Fruit fly (Drosophila melanogaster): ENCODE results near the gene dsb.

dsb gene

dm6 chr3L:1884652-1885051 is 25.3 kb downstream of the dsb start, which contains the start of gene Aprt (continued):
- TF ChIP-seq vnd (GFP tag; IDR thresholded peaks at IDR 0.05; ENCODE audit: partially characterized antibody), result no peak
- no peak for TF ChIP-seq pho (GFP tag; optimal IDR thresholded peaks at IDR 0.05)
- peak; percentile 12 for TF ChIP-seq stwl (tag; optimal IDR thresholded peaks at IDR 0.05)
- no peak for TF ChIP-seq Blimp-1 (GFP tag; optimal IDR thresholded peaks at IDR 0.05)
- TF ChIP-seq Hr51 (GFP tag; optimal IDR thresholded peaks at IDR 0.05), result peak in 1 of 2 experiments; percentile 0
- TF ChIP-seq Sox100B (GFP tag; optimal IDR thresholded peaks at IDR 0.05), result no peak
- no peak for TF ChIP-seq Ptx1 (GFP tag; IDR thresholded peaks at IDR 0.05)
- no peak for TF ChIP-seq Dbx (GFP tag; IDR thresholded peaks at IDR 0.05)
- no peak for TF ChIP-seq tio (GFP tag; optimal IDR thresholded peaks at IDR 0.05)
- peak; percentile 68; the same call in 2 of the 3 replicates for TF ChIP-seq CG6791 (GFP tag; IDR thresholded peaks at IDR 0.05; ENCODE audit: partially characterized antibody)
- TF ChIP-seq nau (GFP tag; optimal IDR thresholded peaks at IDR 0.05), result no peak
- peak; percentile 85 for TF ChIP-seq sna (GFP tag; IDR thresholded peaks at IDR 0.05; ENCODE audit: partially characterized antibody)
- no peak for TF ChIP-seq p53 (GFP tag; optimal IDR thresholded peaks at IDR 0.05)
- TF ChIP-seq CG12942 (GFP tag; optimal IDR thresholded peaks at IDR 0.05), result no peak
- TF ChIP-seq br (optimal IDR thresholded peaks at IDR 0.05), result no peak
- TF ChIP-seq E2f2 (GFP tag; IDR thresholded peaks at IDR 0.05), result peak; percentile 96
- no peak for TF ChIP-seq Fer2 (tag; optimal IDR thresholded peaks at IDR 0.05)
- TF ChIP-seq Eip74EF (GFP tag; optimal IDR thresholded peaks at IDR 0.05), result peak in 1 of 2 experiments; percentile 10
- TF ChIP-seq ems (GFP tag; optimal IDR thresholded peaks at IDR 0.05), result no peak
- no peak for TF ChIP-seq Trl (optimal IDR thresholded peaks at IDR 0.05)
- TF ChIP-seq Trl (GFP tag; optimal IDR thresholded peaks at IDR 0.05), result no peak
- TF ChIP-seq ato (GFP tag; IDR thresholded peaks at IDR 0.05; ENCODE audit: partially characterized antibody), result peak; percentile 63
- no peak for TF ChIP-seq CG30431 (GFP tag; optimal IDR thresholded peaks at IDR 0.05)
- TF ChIP-seq Spps (tag; optimal IDR thresholded peaks at IDR 0.05), result no peak
- no peak for TF ChIP-seq CG5953 (GFP tag; IDR thresholded peaks at IDR 0.05)
- peak; percentile 28 for TF ChIP-seq grau (tag; optimal IDR thresholded peaks at IDR 0.05)
- no peak for TF ChIP-seq sima (GFP tag; optimal IDR thresholded peaks at IDR 0.05)
- TF ChIP-seq corto (GFP tag; optimal IDR thresholded peaks at IDR 0.05), result no peak
- peak; percentile 88 for TF ChIP-seq hbn (GFP tag; IDR thresholded peaks at IDR 0.05; ENCODE audit: partially characterized antibody)
- no peak for TF ChIP-seq H15 (GFP tag; IDR thresholded peaks at IDR 0.05)
- TF ChIP-seq gce (GFP tag; IDR thresholded peaks at IDR 0.05), result no peak
- TF ChIP-seq Nf-YA (GFP tag; IDR thresholded peaks at IDR 0.05), result no peak
- no peak for TF ChIP-seq peb (GFP tag; IDR thresholded peaks at IDR 0.05)
- no peak for TF ChIP-seq Mrtf (GFP tag; IDR thresholded peaks at IDR 0.05)
- TF ChIP-seq CG10267 (tag; optimal IDR thresholded peaks at IDR 0.05), result peak; percentile 34
- TF ChIP-seq MBD-R2 (GFP tag; IDR thresholded peaks at IDR 0.05), result peak; percentile 68; the same call in 1 of the 2 replicates
- no peak for TF ChIP-seq CG11456 (GFP tag; IDR thresholded peaks at IDR 0.05)
- TF ChIP-seq CG16813 (GFP tag; IDR thresholded peaks at IDR 0.05; ENCODE audit: partially characterized antibody), result peak; percentile 66
- peak; percentile 98 for TF ChIP-seq kah (GFP tag; optimal IDR thresholded peaks at IDR 0.05)
- peak; percentile 87 for TF ChIP-seq Sry-δ (GFP tag; optimal IDR thresholded peaks at IDR 0.05)
- TF ChIP-seq CG34376 (GFP tag; optimal IDR thresholded peaks at IDR 0.05), result peak; percentile 78
- TF ChIP-seq CG31224 (GFP tag; IDR thresholded peaks at IDR 0.05), result no peak
- peak; percentile 54 for TF ChIP-seq trem (tag; optimal IDR thresholded peaks at IDR 0.05)
- peak; percentile 81 for TF ChIP-seq amos (GFP tag; IDR thresholded peaks at IDR 0.05; ENCODE audit: partially characterized antibody)
- TF ChIP-seq maf-S (GFP tag; optimal IDR thresholded peaks at IDR 0.05), result no peak

Data from whole organism, embryonic.